Worm (Caenorhabditis elegans): ENCODE data around the gene nhr-161.

DNA sequence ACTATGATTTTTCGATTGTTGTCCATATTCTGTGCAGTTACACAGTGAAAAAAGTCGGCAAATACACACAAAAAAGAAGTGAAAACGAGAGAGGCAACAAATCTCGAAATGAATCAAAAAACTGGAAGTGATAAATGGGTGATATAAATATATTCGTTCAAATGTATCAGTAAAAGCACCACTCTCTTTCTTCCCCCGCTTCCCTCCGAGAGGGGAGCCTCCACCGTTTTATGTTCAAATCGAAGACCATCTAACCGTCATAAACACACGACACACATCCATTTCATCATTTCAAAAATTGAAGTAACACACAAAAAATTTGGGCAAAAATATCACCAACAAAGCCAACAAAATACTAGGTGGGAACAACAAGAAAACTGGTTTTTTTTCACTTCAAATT lies 44.3 kb upstream of the nhr-161 start, which contains the start of gene F20A1.6:
- no peak for TF ChIP-seq ham-2 (GFP tag; optimal IDR thresholded peaks at IDR 0.05)
- no peak for TF ChIP-seq pha-4 (tag; optimal IDR thresholded peaks at IDR 0.05)
- no peak for TF ChIP-seq snpc-4 (tag; optimal IDR thresholded peaks at IDR 0.05)
